Fruit fly (Drosophila melanogaster): ENCODE measurements around the gene CG42446.

The CG42446 gene

dm6 chr3R:16334797-16335196, 25.1 kb downstream of the CG42446 start:
- TF ChIP-seq CG17806 (tag; optimal IDR thresholded peaks at IDR 0.05) (no peak), Pif1A (GFP tag; optimal IDR thresholded peaks at IDR 0.05) (no peak), Ets98B (GFP tag; IDR thresholded peaks at IDR 0.05) (no peak), gl (tag; optimal IDR thresholded peaks at IDR 0.05) (no peak), CG9948 (tag; optimal IDR thresholded peaks at IDR 0.05) (no peak)

dm6 chr3R:16334329-16334728, 25.6 kb downstream of the CG42446 start:
- TF ChIP-seq CG10348 (GFP tag; IDR thresholded peaks at IDR 0.05) (no peak), CG17806 (tag; optimal IDR thresholded peaks at IDR 0.05) (peak; percentile 21), EcR (GFP tag; optimal IDR thresholded peaks at IDR 0.05) (peak; percentile 63), Pif1A (GFP tag; optimal IDR thresholded peaks at IDR 0.05) (no peak), Pif1B (GFP tag; optimal IDR thresholded peaks at IDR 0.05) (no peak), CG32121 (GFP tag; IDR thresholded peaks at IDR 0.05) (no peak), CG15710 (tag; optimal IDR thresholded peaks at IDR 0.05) (peak; percentile 36), Snoo (tag; optimal IDR thresholded peaks at IDR 0.05) (no peak), CG13204 (GFP tag; optimal IDR thresholded peaks at IDR 0.05) (peak; percentile 57), CG9948 (tag; optimal IDR thresholded peaks at IDR 0.05) (peak; percentile 12), CG8159 (tag; optimal IDR thresholded peaks at IDR 0.05) (peak; percentile 24), CG34367 (tag; optimal IDR thresholded peaks at IDR 0.05) (peak; percentile 15), gl (tag; optimal IDR thresholded peaks at IDR 0.05) (peak; percentile 75), CG8301 (tag; optimal IDR thresholded peaks at IDR 0.05) (no peak), Ets98B (GFP tag; IDR thresholded peaks at IDR 0.05) (no peak), fd96Ca (GFP tag; IDR thresholded peaks at IDR 0.05) (no peak), rn (GFP tag; IDR thresholded peaks at IDR 0.05) (no peak)

- TF ChIP-seq CG34367 (tag; optimal IDR thresholded peaks at IDR 0.05) = peak; percentile 43
- TF ChIP-seq gl (tag; optimal IDR thresholded peaks at IDR 0.05) = peak; percentile 63
- TF ChIP-seq CG4496 (GFP tag; IDR thresholded peaks at IDR 0.05) = peak; percentile 23; the same call in 1 of the 3 replicates
- TF ChIP-seq Pif1B (GFP tag; optimal IDR thresholded peaks at IDR 0.05) = no peak
- TF ChIP-seq CG9948 (tag; optimal IDR thresholded peaks at IDR 0.05) = no peak
- TF ChIP-seq rn (GFP tag; IDR thresholded peaks at IDR 0.05) = no peak
- TF ChIP-seq CG32121 (GFP tag; IDR thresholded peaks at IDR 0.05) = no peak; the same call in 1 of the 2 replicates
- peak; percentile 76 for TF ChIP-seq EcR (GFP tag; optimal IDR thresholded peaks at IDR 0.05)
- TF ChIP-seq CG17806 (tag; optimal IDR thresholded peaks at IDR 0.05) = no peak
- TF ChIP-seq CG12605 (GFP tag; IDR thresholded peaks at IDR 0.05) = no peak
- TF ChIP-seq CG8159 (tag; optimal IDR thresholded peaks at IDR 0.05) = no peak
- peak; percentile 9 for TF ChIP-seq CG15710 (tag; optimal IDR thresholded peaks at IDR 0.05)
- no peak for TF ChIP-seq Snoo (tag; optimal IDR thresholded peaks at IDR 0.05)
- TF ChIP-seq Pif1A (GFP tag; optimal IDR thresholded peaks at IDR 0.05) = peak; percentile 38
- peak; percentile 47 for TF ChIP-seq Ets98B (GFP tag; IDR thresholded peaks at IDR 0.05)
- no peak for TF ChIP-seq CG10348 (GFP tag; IDR thresholded peaks at IDR 0.05)
- no peak for TF ChIP-seq CG8301 (tag; optimal IDR thresholded peaks at IDR 0.05)
- TF ChIP-seq CG13204 (GFP tag; optimal IDR thresholded peaks at IDR 0.05) = peak; percentile 48
- TF ChIP-seq CG14655 (GFP tag; optimal IDR thresholded peaks at IDR 0.05) = peak; percentile 26
- TF ChIP-seq D1 (tag; optimal IDR thresholded peaks at IDR 0.05) = no peak
- TF ChIP-seq fd96Ca (GFP tag; IDR thresholded peaks at IDR 0.05) = no peak
Measured at dm6 chr3R:16331809-16332343, 28.0 kb downstream of the CG42446 start.

DNA sequence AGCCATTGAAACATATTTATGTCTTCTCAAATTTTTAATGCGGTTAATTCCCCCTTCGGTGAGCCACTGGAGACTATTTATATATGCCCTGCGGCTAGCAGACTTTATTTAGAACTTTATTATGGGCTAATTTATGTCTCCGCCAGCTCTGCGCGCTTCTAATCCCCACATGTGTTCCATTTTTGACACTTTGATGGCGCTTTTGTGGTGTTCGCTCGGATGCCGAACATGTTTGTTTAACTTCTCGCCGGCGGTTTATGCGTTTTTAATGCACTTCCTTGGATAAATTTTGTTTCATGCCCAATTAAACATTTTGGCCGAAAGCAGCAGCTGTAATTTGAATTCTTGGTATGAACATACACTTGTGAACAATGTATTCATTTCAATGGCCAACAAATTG, 30.1 kb downstream of the CG42446 start:
- TF ChIP-seq CG12605 (GFP tag; IDR thresholded peaks at IDR 0.05) = no peak
- TF ChIP-seq Pif1B (GFP tag; optimal IDR thresholded peaks at IDR 0.05) = no peak
- no peak for TF ChIP-seq CG13204 (GFP tag; optimal IDR thresholded peaks at IDR 0.05)
- no peak for TF ChIP-seq CG34367 (tag; optimal IDR thresholded peaks at IDR 0.05)
- TF ChIP-seq CG10348 (GFP tag; IDR thresholded peaks at IDR 0.05) = no peak
- no peak for TF ChIP-seq CG32121 (GFP tag; IDR thresholded peaks at IDR 0.05)
- TF ChIP-seq EcR (GFP tag; optimal IDR thresholded peaks at IDR 0.05) = no peak
- no peak for TF ChIP-seq Ets98B (GFP tag; IDR thresholded peaks at IDR 0.05)
- TF ChIP-seq Snoo (tag; optimal IDR thresholded peaks at IDR 0.05) = no peak
- no peak for TF ChIP-seq fd96Ca (GFP tag; IDR thresholded peaks at IDR 0.05)
- no peak for TF ChIP-seq CG15710 (tag; optimal IDR thresholded peaks at IDR 0.05)
- no peak for TF ChIP-seq CG9948 (tag; optimal IDR thresholded peaks at IDR 0.05)
- no peak for TF ChIP-seq gl (tag; optimal IDR thresholded peaks at IDR 0.05)
- TF ChIP-seq rn (GFP tag; IDR thresholded peaks at IDR 0.05) = no peak
- TF ChIP-seq CG4496 (GFP tag; IDR thresholded peaks at IDR 0.05) = no peak
- no peak for TF ChIP-seq CG14655 (GFP tag; optimal IDR thresholded peaks at IDR 0.05)
- TF ChIP-seq Pif1A (GFP tag; optimal IDR thresholded peaks at IDR 0.05) = no peak
- TF ChIP-seq D1 (tag; optimal IDR thresholded peaks at IDR 0.05) = no peak

DNA sequence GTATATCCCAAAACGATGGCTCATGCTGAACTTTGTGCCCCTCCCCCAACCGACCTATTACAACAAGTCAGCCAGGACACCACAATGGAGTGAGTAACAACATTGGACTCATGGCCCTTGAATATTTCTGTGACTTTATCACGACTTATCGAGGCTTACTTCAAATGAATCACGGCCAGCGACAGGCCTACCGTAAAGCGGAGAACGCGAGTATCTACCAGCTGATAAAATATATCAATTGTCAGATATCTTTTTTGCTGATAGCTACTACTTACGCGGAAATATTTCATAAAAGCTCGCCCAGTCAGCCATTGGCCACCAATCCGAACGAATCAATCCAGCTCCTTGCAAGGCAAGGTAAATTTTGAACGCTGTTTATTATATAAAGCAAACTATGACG, 32.4 kb downstream of the CG42446 start, which contains the start of gene CG17930:
TSS of gene CG17930 (plus strand) at position 301 of the 400 bp plus-strand sequence.
- TF ChIP-seq D1 (tag; optimal IDR thresholded peaks at IDR 0.05) = no peak
- no peak for TF ChIP-seq Pif1A (GFP tag; optimal IDR thresholded peaks at IDR 0.05)
- TF ChIP-seq CG15710 (tag; optimal IDR thresholded peaks at IDR 0.05) = no peak
- no peak for TF ChIP-seq CG9948 (tag; optimal IDR thresholded peaks at IDR 0.05)
- no peak for TF ChIP-seq CG10348 (GFP tag; IDR thresholded peaks at IDR 0.05)
- TF ChIP-seq Pif1B (GFP tag; optimal IDR thresholded peaks at IDR 0.05) = no peak
- no peak for TF ChIP-seq gl (tag; optimal IDR thresholded peaks at IDR 0.05)
- no peak for TF ChIP-seq Snoo (tag; optimal IDR thresholded peaks at IDR 0.05)
- no peak for TF ChIP-seq CG14655 (GFP tag; optimal IDR thresholded peaks at IDR 0.05)
- no peak for TF ChIP-seq CG12605 (GFP tag; IDR thresholded peaks at IDR 0.05)
- no peak for TF ChIP-seq CG8159 (tag; optimal IDR thresholded peaks at IDR 0.05)
- no peak for TF ChIP-seq CG32121 (GFP tag; IDR thresholded peaks at IDR 0.05)

- TF ChIP-seq EcR (GFP tag; optimal IDR thresholded peaks at IDR 0.05) (no peak), CG12605 (GFP tag; IDR thresholded peaks at IDR 0.05) (no peak), CG10348 (GFP tag; IDR thresholded peaks at IDR 0.05) (no peak), CG9948 (tag; optimal IDR thresholded peaks at IDR 0.05) (no peak), rn (GFP tag; IDR thresholded peaks at IDR 0.05) (no peak), CG8159 (tag; optimal IDR thresholded peaks at IDR 0.05) (no peak), Pif1B (GFP tag; optimal IDR thresholded peaks at IDR 0.05) (no peak), CG17806 (tag; optimal IDR thresholded peaks at IDR 0.05) (no peak), CG34367 (tag; optimal IDR thresholded peaks at IDR 0.05) (no peak), CG13204 (GFP tag; optimal IDR thresholded peaks at IDR 0.05) (no peak), Ets98B (GFP tag; IDR thresholded peaks at IDR 0.05) (no peak), CG32121 (GFP tag; IDR thresholded peaks at IDR 0.05) (no peak), CG15710 (tag; optimal IDR thresholded peaks at IDR 0.05) (no peak), Pif1A (GFP tag; optimal IDR thresholded peaks at IDR 0.05) (no peak), CG4496 (GFP tag; IDR thresholded peaks at IDR 0.05) (no peak), D1 (tag; optimal IDR thresholded peaks at IDR 0.05) (no peak), gl (tag; optimal IDR thresholded peaks at IDR 0.05) (no peak), CG8301 (tag; optimal IDR thresholded peaks at IDR 0.05) (no peak), CG14655 (GFP tag; optimal IDR thresholded peaks at IDR 0.05) (no peak), fd96Ca (GFP tag; IDR thresholded peaks at IDR 0.05) (no peak)
Measured at dm6 chr3R:16325192-16325591, 34.7 kb downstream of the CG42446 start, which contains the start of gene CG17929. Gene CG17929, plus strand, starts transcription at chr3R:16325492.

Measured in whole organism, pupa.